Fruit fly (Drosophila melanogaster) whole organism, embryonic: ENCODE data around the gene CG8673.

ENCODE experiments used
- Blimp-1 ChIP-seq: fragments of 200-800 bp; sonication (Bioruptor generic); optimal IDR thresholded peaks from 3 replicates; lab custom pipeline; 2018; ENCODE audit warnings: missing biosample characterization, missing genetic modification characterization, mild to moderate bottlenecking, moderate library complexity, missing genetic modification reagents
- Bteb2 ChIP-seq: fragments of 200-800 bp; sonication (Bioruptor generic); optimal IDR thresholded peaks from 2 replicates; lab custom pipeline; 2016; ENCODE audit warnings: missing biosample characterization, missing genetic modification characterization
- C15 ChIP-seq: fragments of 200-800 bp; sonication (Bioruptor generic); IDR thresholded peaks from 3 replicates; pipeline ENCODE4 v1.3.6; 2022; ENCODE audit warnings: missing biosample characterization, missing genetic modification characterization
- CG10431 ChIP-seq: fragments of 200-800 bp; sonication (Bioruptor generic); optimal IDR thresholded peaks from 3 replicates; lab custom pipeline; 2018; ENCODE audit warnings: missing biosample characterization, mild to moderate bottlenecking, missing genetic modification characterization
- CG10565 ChIP-seq: fragments of 200-800 bp; sonication (Bioruptor generic); optimal IDR thresholded peaks from 3 replicates; lab custom pipeline; 2016; ENCODE audit warnings: missing biosample characterization, mild to moderate bottlenecking, missing genetic modification characterization
- CG11085 ChIP-seq: fragments of 200-800 bp; sonication (Bioruptor generic); IDR thresholded peaks from 2 replicates; pipeline ENCODE4 v1.3.6; 2022; ENCODE audit warnings: missing biosample characterization, missing genetic modification characterization
- CG12299 ChIP-seq: fragments of 200-800 bp; sonication (Bioruptor generic); optimal IDR thresholded peaks from 2 replicates; lab custom pipeline; 2018; ENCODE audit warnings: missing biosample characterization, mild to moderate bottlenecking, missing genetic modification characterization
- CG14965 ChIP-seq: fragments of 200-800 bp; sonication (Bioruptor generic); optimal IDR thresholded peaks from 2 replicates; lab custom pipeline; 2016; ENCODE audit warnings: missing biosample characterization, missing genetic modification characterization, borderline replicate concordance
- CG18476 ChIP-seq: fragments of 200-800 bp; sonication (Bioruptor generic); optimal IDR thresholded peaks from 2 replicates; lab custom pipeline; 2016; ENCODE audit warnings: missing biosample characterization, mild to moderate bottlenecking, missing genetic modification characterization
- CG18764 ChIP-seq: fragments of 200-800 bp; sonication (Bioruptor generic); optimal IDR thresholded peaks from 3 replicates; lab custom pipeline; 2016; ENCODE audit warnings: missing biosample characterization, missing genetic modification characterization
- CG32532 ChIP-seq: fragments of 200-800 bp; sonication (Bioruptor generic); IDR thresholded peaks from 2 replicates; pipeline ENCODE4 v1.3.6; 2022; ENCODE audit warnings: missing biosample characterization, missing genetic modification characterization
- CG3407 ChIP-seq: fragments of 200-800 bp; sonication (Bioruptor generic); optimal IDR thresholded peaks from 2 replicates; lab custom pipeline; 2018; ENCODE audit warnings: missing biosample characterization, mild to moderate bottlenecking, missing genetic modification characterization
- CG7963 ChIP-seq: fragments of 200-800 bp; sonication (Bioruptor generic); IDR thresholded peaks from 3 replicates; pipeline ENCODE4 v1.3.6; 2022; ENCODE audit warnings: missing biosample characterization, missing genetic modification characterization; ENCODE audit not compliant: partially characterized antibody
- CG8924 ChIP-seq: fragments of 200-800 bp; optimal IDR thresholded peaks from 3 replicates; lab custom pipeline; 2019; ENCODE audit warnings: missing biosample characterization, mild to moderate bottlenecking, missing genetic modification characterization, moderate library complexity
- CG9609 ChIP-seq: fragments of 200-800 bp; sonication (Bioruptor generic); optimal IDR thresholded peaks from 3 replicates; lab custom pipeline; 2016; ENCODE audit warnings: missing biosample characterization, missing genetic modification characterization
- D ChIP-seq, 2 experiments: fragments of 200-800 bp in 1 of 2; fragments of >200 bp in 1 of 2; sonication (Bioruptor generic) in 1 of 2; optimal IDR thresholded peaks; 2 replicates in 1 of 2; 3 replicates in 1 of 2; lab custom pipeline; 2017; ENCODE audit warnings: mild to moderate bottlenecking in 1 of 2, missing biosample characterization in 1 of 2, missing genetic modification characterization in 1 of 2, missing genetic modification reagents in 1 of 2
- Fer3 ChIP-seq: fragments of 200-800 bp; sonication (Bioruptor generic); optimal IDR thresholded peaks from 2 replicates; lab custom pipeline; 2018; ENCODE audit warnings: missing biosample characterization, mild to moderate bottlenecking, missing genetic modification characterization, moderate library complexity
- GATAe ChIP-seq: fragments of 200-800 bp; sonication (Bioruptor generic); conservative IDR thresholded peaks from 2 replicates; pipeline ENCODE4 v1.3.6; 2022; ENCODE audit warnings: missing biosample characterization, missing genetic modification characterization
- HLH54F ChIP-seq: fragments of 200-800 bp; sonication (Bioruptor generic); optimal IDR thresholded peaks from 3 replicates; lab custom pipeline; 2016; ENCODE audit warnings: missing biosample characterization, missing genetic modification characterization
- Kr ChIP-seq: fragments of 200-800 bp; sonication (Bioruptor generic); optimal IDR thresholded peaks from 2 replicates; lab custom pipeline; 2017; ENCODE audit warnings: missing biosample characterization, mild to moderate bottlenecking, missing genetic modification characterization
- MTF-1 ChIP-seq: fragments of 200-800 bp; sonication (Bioruptor generic); optimal IDR thresholded peaks from 2 replicates; lab custom pipeline; 2018; ENCODE audit warnings: missing biosample characterization, mild to moderate bottlenecking, missing genetic modification characterization, borderline replicate concordance
- Mad ChIP-seq: fragments of 200-800 bp; sonication (Bioruptor generic); optimal IDR thresholded peaks from 2 replicates; lab custom pipeline; 2016; ENCODE audit warnings: missing biosample characterization, missing genetic modification characterization
- Meics ChIP-seq: fragments of 200-800 bp; sonication (Bioruptor generic); optimal IDR thresholded peaks from 2 replicates; lab custom pipeline; 2017; ENCODE audit warnings: missing biosample characterization, mild to moderate bottlenecking, missing genetic modification characterization
- Opbp ChIP-seq: fragments of 200-800 bp; sonication (Bioruptor generic); IDR thresholded peaks from 3 replicates; pipeline ENCODE4 v1.3.6; 2022; ENCODE audit warnings: missing biosample characterization, missing genetic modification characterization; ENCODE audit not compliant: partially characterized antibody
- Poxn ChIP-seq: fragments of 200-800 bp; sonication (Bioruptor generic); IDR thresholded peaks from 2 replicates; pipeline ENCODE4 v1.3.6; 2022; ENCODE audit warnings: missing biosample characterization, missing genetic modification characterization
- Ravus ChIP-seq: fragments of 200-800 bp; sonication (Bioruptor generic); IDR thresholded peaks from 2 replicates; pipeline ENCODE4 v1.3.6; 2022; ENCODE audit warnings: missing biosample characterization, missing genetic modification characterization
- Sin3A ChIP-seq: fragments of >200 bp; optimal IDR thresholded peaks from 2 replicates; lab custom pipeline; 2018
- Ssrp ChIP-seq: fragments of 200-800 bp; sonication (Bioruptor generic); optimal IDR thresholded peaks from 2 replicates; lab custom pipeline; 2018; ENCODE audit warnings: missing biosample characterization, mild to moderate bottlenecking, missing genetic modification characterization, moderate library complexity
- Tbp ChIP-seq: fragments of >200 bp; optimal IDR thresholded peaks from 2 replicates; lab custom pipeline; 2018; ENCODE audit warnings: missing biosample characterization, missing genetic modification characterization
- YL-1 ChIP-seq: fragments of 200-800 bp; sonication (Bioruptor generic); optimal IDR thresholded peaks from 3 replicates; lab custom pipeline; 2017; ENCODE audit warnings: missing biosample characterization, mild to moderate bottlenecking, missing genetic modification characterization
- ap ChIP-seq: fragments of 200-800 bp; sonication (Bioruptor generic); IDR thresholded peaks from 2 replicates; pipeline ENCODE4 v1.3.6; 2022; ENCODE audit warnings: missing biosample characterization, missing genetic modification characterization
- ash1 ChIP-seq: fragments of 200-800 bp; sonication (Bioruptor generic); optimal IDR thresholded peaks from 2 replicates; lab custom pipeline; 2018; ENCODE audit warnings: missing biosample characterization, mild to moderate bottlenecking, missing genetic modification characterization
- az2 ChIP-seq: fragments of 200-800 bp; sonication (Bioruptor generic); optimal IDR thresholded peaks from 3 replicates; lab custom pipeline; 2016; ENCODE audit warnings: missing biosample characterization, missing genetic modification characterization
- crp ChIP-seq, 2 experiments: fragments of 200-800 bp; sonication (Bioruptor generic); optimal IDR thresholded peaks; 2 replicates in 1 of 2; 3 replicates in 1 of 2; lab custom pipeline; 2017; ENCODE audit warnings: missing biosample characterization in 2 of 2, missing genetic modification characterization in 2 of 2, mild to moderate bottlenecking in 1 of 2, moderate library complexity in 1 of 2
- h ChIP-seq: fragments of >200 bp; optimal IDR thresholded peaks from 2 replicates; lab custom pipeline; 2017
- lbe ChIP-seq: fragments of 200-800 bp; sonication (Bioruptor generic); optimal IDR thresholded peaks from 2 replicates; lab custom pipeline; 2016; ENCODE audit warnings: missing biosample characterization, mild to moderate bottlenecking, missing genetic modification characterization
- luna ChIP-seq: fragments of 200-800 bp; sonication (Bioruptor generic); optimal IDR thresholded peaks from 2 replicates; lab custom pipeline; 2016; ENCODE audit warnings: missing biosample characterization, missing genetic modification characterization
- mld ChIP-seq: fragments of 200-800 bp; sonication (Bioruptor generic); IDR thresholded peaks from 3 replicates; pipeline ENCODE4 v1.3.6; 2022; ENCODE audit warnings: missing biosample characterization, missing genetic modification characterization; ENCODE audit not compliant: partially characterized antibody
- nau ChIP-seq: fragments of 200-800 bp; sonication (Bioruptor generic); optimal IDR thresholded peaks from 3 replicates; lab custom pipeline; 2017; ENCODE audit warnings: missing biosample characterization, mild to moderate bottlenecking, missing genetic modification characterization, missing genetic modification reagents
- nom ChIP-seq: fragments of 200-800 bp; sonication (Bioruptor generic); optimal IDR thresholded peaks from 2 replicates; lab custom pipeline; 2017; ENCODE audit warnings: missing biosample characterization, missing genetic modification characterization, mild to moderate bottlenecking, moderate library complexity, missing genetic modification reagents
- pzg ChIP-seq: fragments of 200-800 bp; sonication (Bioruptor generic); optimal IDR thresholded peaks from 3 replicates; lab custom pipeline; 2018; ENCODE audit warnings: missing biosample characterization, mild to moderate bottlenecking, missing genetic modification characterization, moderate library complexity
- seq ChIP-seq: fragments of 200-800 bp; sonication (Bioruptor generic); IDR thresholded peaks from 2 replicates; pipeline ENCODE4 v1.3.6; 2022; ENCODE audit warnings: missing biosample characterization, missing genetic modification characterization
- shn ChIP-seq: fragments of 200-800 bp; sonication (Bioruptor generic); optimal IDR thresholded peaks from 3 replicates; lab custom pipeline; 2016; ENCODE audit warnings: missing biosample characterization, missing genetic modification characterization
- sim ChIP-seq: fragments of 200-800 bp; sonication (Bioruptor generic); IDR thresholded peaks from 2 replicates; pipeline ENCODE4 v1.3.6; 2022; ENCODE audit warnings: missing biosample characterization, missing genetic modification characterization
- sima ChIP-seq: fragments of 200-800 bp; sonication (Bioruptor generic); optimal IDR thresholded peaks from 2 replicates; lab custom pipeline; 2016; ENCODE audit warnings: missing biosample characterization, missing genetic modification characterization
- slbo ChIP-seq: fragments of 200-800 bp; sonication (Bioruptor generic); IDR thresholded peaks from 2 replicates; pipeline ENCODE4 v1.3.6; 2022; ENCODE audit warnings: missing biosample characterization, missing genetic modification characterization
- so ChIP-seq: fragments of 200-800 bp; sonication (Bioruptor generic); IDR thresholded peaks from 3 replicates; pipeline ENCODE4 v1.3.6; 2022; ENCODE audit warnings: missing biosample characterization, missing genetic modification characterization
- ssp ChIP-seq: fragments of 200-800 bp; sonication (Bioruptor generic); IDR thresholded peaks from 2 replicates; pipeline ENCODE4 v1.3.6; 2022; ENCODE audit warnings: missing biosample characterization, missing genetic modification characterization
- tna ChIP-seq: fragments of 200-800 bp; sonication (Bioruptor generic); IDR thresholded peaks from 2 replicates; pipeline ENCODE4 v1.3.6; 2022; ENCODE audit warnings: missing biosample characterization, missing genetic modification characterization; ENCODE audit not compliant: partially characterized antibody
- vnd ChIP-seq: fragments of 200-800 bp; sonication (Bioruptor generic); IDR thresholded peaks from 3 replicates; pipeline ENCODE4 v1.3.6; 2022; ENCODE audit warnings: missing biosample characterization, missing genetic modification characterization; ENCODE audit not compliant: partially characterized antibody
- yki ChIP-seq: fragments of >200 bp; optimal IDR thresholded peaks from 3 replicates; lab custom pipeline; 2018

The CG8673 gene

DNA sequence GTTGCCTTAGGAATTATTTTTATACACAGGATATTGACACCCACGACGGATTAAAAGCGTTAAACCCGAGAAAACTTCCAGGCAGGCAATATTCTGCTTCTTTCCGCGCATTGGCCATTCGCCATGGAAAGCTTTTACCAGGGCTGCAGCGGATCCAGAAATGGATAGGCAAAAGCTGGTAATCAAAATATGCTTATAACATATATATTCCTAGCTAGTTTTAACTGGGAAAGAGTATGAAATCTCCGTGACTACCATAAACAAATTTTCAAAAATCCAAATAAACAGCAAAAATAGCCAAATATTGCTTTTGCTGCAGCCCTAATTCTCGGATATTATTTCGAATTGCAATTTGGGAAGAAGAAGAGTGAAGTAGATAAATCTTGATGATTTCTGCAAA is 35.4 kb downstream of the CG8673 start, which contains the start of the genes PAPLA1 and Rbsn-5 (continued):
- TF ChIP-seq CG11085 (peak; percentile 91), CG10565 (GFP tag; lab: Kevin White, UChicago) (peak; percentile 74), HLH54F (peak; percentile 96), mld (GFP tag; lab: Robert Waterston, UW) (no peak), CG10431 (GFP tag; lab: Kevin White, UChicago) (peak; percentile 69), shn (GFP tag; lab: Kevin White, UChicago) (peak; percentile 96), Opbp (GFP tag; lab: Robert Waterston, UW) (no peak), crp (GFP tag; optimal IDR thresholded peaks at IDR 0.05; lab: Kevin White, UChicago) (peak; percentile 24 to 78), nau (GFP tag; lab: Kevin White, UChicago) (peak; percentile 78), luna (GFP tag; lab: Kevin White, UChicago) (peak; percentile 94), sim (GFP tag; lab: Robert Waterston, UW) (peak; percentile 61; the same call in 1 of the 2 replicates), yki (peak; percentile 45), CG7963 (GFP tag; lab: Robert Waterston, UW) (no peak), Meics (GFP tag; lab: Kevin White, UChicago) (peak; percentile 91), Tbp (no peak), lbe (GFP tag; lab: Kevin White, UChicago) (peak; percentile 92), CG14965 (GFP tag; lab: Kevin White, UChicago) (peak; percentile 35), ssp (GFP tag; lab: Robert Waterston, UW) (peak; percentile 84), ap (GFP tag; lab: Robert Waterston, UW) (peak; percentile 80), Ravus (peak; percentile 66), Sin3A (lab: Kevin White, UChicago) (peak; percentile 25), CG3407 (GFP tag; lab: Kevin White, UChicago) (peak; percentile 83), MTF-1 (GFP tag; lab: Kevin White, UChicago) (peak; percentile 79), Bteb2 (GFP tag; lab: Kevin White, UChicago) (peak; percentile 93), CG8924 (tag; lab: Kevin White, UChicago) (peak; percentile 91), Poxn (GFP tag; lab: Robert Waterston, UW) (peak; percentile 66), GATAe (GFP tag; lab: Robert Waterston, UW) (peak; percentile 74), sima (GFP tag; lab: Kevin White, UChicago) (peak; percentile 89), Kr (GFP tag; lab: Kevin White, UChicago) (no peak), YL-1 (GFP tag; lab: Kevin White, UChicago) (peak; percentile 73), so (GFP tag; lab: Robert Waterston, UW) (peak; percentile 88), slbo (GFP tag; lab: Robert Waterston, UW) (peak; percentile 97), tna (GFP tag; lab: Robert Waterston, UW) (no peak), vnd (GFP tag; lab: Robert Waterston, UW) (no peak), CG18476 (peak; percentile 91), CG32532 (GFP tag; lab: Robert Waterston, UW) (peak; percentile 93), Mad (GFP tag; lab: Kevin White, UChicago) (peak; percentile 91), CG18764 (GFP tag; lab: Kevin White, UChicago) (peak; percentile 91), Fer3 (peak; percentile 95), ash1 (GFP tag; lab: Kevin White, UChicago) (peak; percentile 54), pzg (GFP tag; lab: Kevin White, UChicago) (peak; percentile 82), Ssrp (tag; lab: Kevin White, UChicago) (peak; percentile 92), seq (GFP tag; lab: Robert Waterston, UW) (peak; percentile 80), D (optimal IDR thresholded peaks at IDR 0.05; lab: Kevin White, UChicago) (no peak), D (GFP tag; optimal IDR thresholded peaks at IDR 0.05; lab: Kevin White, UChicago) (peak; percentile 83), C15 (GFP tag; lab: Robert Waterston, UW) (peak; percentile 91), h (lab: Kevin White, UChicago) (no peak), Blimp-1 (peak; percentile 90), CG12299 (peak; percentile 83), nom (GFP tag; lab: Kevin White, UChicago) (peak; percentile 89), az2 (GFP tag; lab: Kevin White, UChicago) (peak; percentile 94), CG9609 (peak; percentile 96)
